Worm (Caenorhabditis elegans) whole organism, L1 larva: Measurements from ENCODE around the gene Y81B9A.2.
A peak's percentile ranks its signal among the peaks of the same experiment; 100 is the strongest.

Experiments
- C04F5.9 ChIP-seq: sonication (generic microtip); optimal IDR thresholded peaks from 2 replicates; lab custom pipeline; 2016; ENCODE audit warnings: missing genetic modification characterization, missing compliant biosample characterization
- alr-1 ChIP-seq: fragments of 200-800 bp; sonication (Bioruptor generic); optimal IDR thresholded peaks from 2 replicates; lab custom pipeline; 2018; ENCODE audit warnings: borderline replicate concordance, mild to moderate bottlenecking, missing genetic modification characterization, missing compliant biosample characterization
- blmp-1 ChIP-seq: fragments of 150-350 bp; optimal IDR thresholded peaks from 2 replicates; lab custom pipeline; 2014; ENCODE audit warnings: missing biosample characterization, missing genetic modification characterization
- ceh-8 ChIP-seq: fragments of 200-800 bp; sonication (Bioruptor generic); optimal IDR thresholded peaks from 2 replicates; lab custom pipeline; 2018; ENCODE audit warnings: mild to moderate bottlenecking, missing genetic modification characterization, moderate library complexity, missing compliant biosample characterization
- ceh-82 ChIP-seq, 3 experiments: fragments of 150-350 bp in 1 of 3; sonication (generic microtip) in 2 of 3; optimal IDR thresholded peaks; 2 replicates each; lab custom pipeline; 2014 to 2017; ENCODE audit warnings: missing biosample characterization in 3 of 3, missing genetic modification characterization in 3 of 3
- ceh-88 ChIP-seq: fragments of 200-800 bp; sonication (Bioruptor generic); IDR thresholded peaks from 2 replicates; pipeline ENCODE4 v1.3.6; 2022; ENCODE audit warnings: missing genetic modification characterization, missing compliant biosample characterization
- ceh-90 ChIP-seq: sonication (generic microtip); optimal IDR thresholded peaks from 2 replicates; lab custom pipeline; 2016; ENCODE audit warnings: missing genetic modification characterization, missing compliant biosample characterization
- ces-1 ChIP-seq: fragments of 150-350 bp; optimal IDR thresholded peaks from 2 replicates; lab custom pipeline; 2014; ENCODE audit warnings: missing biosample characterization, missing genetic modification reagents, missing genetic modification characterization
- dpl-1 ChIP-seq, 3 experiments: fragments of 150-350 bp in 2 of 3; sonication (generic microtip) in 1 of 3; optimal IDR thresholded peaks; 2 replicates each; lab custom pipeline; 2014 to 2017; ENCODE audit warnings: missing biosample characterization in 3 of 3, missing genetic modification characterization in 3 of 3, missing genetic modification reagents in 3 of 3
- efl-1 ChIP-seq, 4 experiments: fragments of 150-350 bp; optimal IDR thresholded peaks in 3 of 4; peaks in 1 of 4; 1 replicate in 1 of 4; 2 replicates in 3 of 4; lab custom pipeline; 2014; ENCODE audit warnings: missing biosample characterization in 2 of 4, missing genetic modification characterization in 2 of 4, missing genetic modification reagents in 2 of 4
- efl-3 ChIP-seq: fragments of 200-800 bp; sonication (Bioruptor generic); optimal IDR thresholded peaks from 2 replicates; lab custom pipeline; 2018; ENCODE audit warnings: mild to moderate bottlenecking, missing genetic modification characterization, missing compliant biosample characterization
- elt-2 ChIP-seq: sonication (generic microtip); optimal IDR thresholded peaks from 2 replicates; lab custom pipeline; 2016; ENCODE audit warnings: missing genetic modification characterization, mild to moderate bottlenecking, inconsistent platforms, missing compliant biosample characterization, missing genetic modification reagents
- elt-3 ChIP-seq, 6 experiments: fragments of 150-350 bp in 1 of 6; sonication (generic microtip); optimal IDR thresholded peaks; 2 replicates each; lab custom pipeline; 2017 to 2018; ENCODE audit warnings: missing biosample characterization in 6 of 6, missing genetic modification characterization in 6 of 6, inconsistent platforms in 1 of 6
- fkh-4 ChIP-seq: sonication (generic microtip); optimal IDR thresholded peaks from 2 replicates; lab custom pipeline; 2016; ENCODE audit warnings: missing compliant biosample characterization, missing genetic modification characterization, borderline replicate concordance
- fkh-8 ChIP-seq: sonication (generic microtip); optimal IDR thresholded peaks from 2 replicates; lab custom pipeline; 2016; ENCODE audit warnings: mild to moderate bottlenecking, missing genetic modification characterization, missing compliant biosample characterization
- fos-1 ChIP-seq: fragments of 150-350 bp; optimal IDR thresholded peaks from 2 replicates; lab custom pipeline; 2014; ENCODE audit warnings: missing biosample characterization, missing genetic modification characterization
- grh-1 ChIP-seq: fragments of 200-800 bp; sonication (Bioruptor generic); IDR thresholded peaks from 2 replicates; pipeline ENCODE4 v1.3.6; 2022; ENCODE audit warnings: missing genetic modification reagents, missing genetic modification characterization, missing compliant biosample characterization
- hlh-4 ChIP-seq: sonication (generic microtip); optimal IDR thresholded peaks from 2 replicates; lab custom pipeline; 2016; ENCODE audit warnings: mild to moderate bottlenecking, missing genetic modification characterization, missing compliant biosample characterization
- isw-1 ChIP-seq: fragments of 200-800 bp; sonication (Bioruptor generic); IDR thresholded peaks from 2 replicates; pipeline ENCODE4 v1.3.6; 2022; ENCODE audit warnings: missing genetic modification characterization, missing compliant biosample characterization
- jun-1 ChIP-seq: fragments of 150-350 bp; optimal IDR thresholded peaks from 2 replicates; lab custom pipeline; 2014; ENCODE audit warnings: missing biosample characterization, missing genetic modification reagents, missing genetic modification characterization
- lin-13 ChIP-seq: fragments of 150-350 bp; optimal IDR thresholded peaks from 2 replicates; lab custom pipeline; 2014; ENCODE audit warnings: missing biosample characterization, missing genetic modification reagents, missing genetic modification characterization
- lin-15B ChIP-seq: fragments of 150-350 bp; sonication (generic microtip); optimal IDR thresholded peaks from 3 replicates; lab custom pipeline; 2014; ENCODE audit warnings: missing biosample characterization, missing genetic modification characterization
- lin-35 ChIP-seq, 2 experiments: fragments of 150-350 bp; optimal IDR thresholded peaks; 2 replicates each; lab custom pipeline; 2014; ENCODE audit warnings: missing biosample characterization in 2 of 2, missing genetic modification characterization in 2 of 2, missing genetic modification reagents in 2 of 2
- lir-3 ChIP-seq: sonication (generic microtip); optimal IDR thresholded peaks from 2 replicates; lab custom pipeline; 2016; ENCODE audit warnings: mild to moderate bottlenecking, missing genetic modification characterization, moderate library complexity, missing compliant biosample characterization; ENCODE audit not compliant: poor library complexity
- mab-9 ChIP-seq: fragments of 200-800 bp; sonication (Bioruptor generic); IDR thresholded peaks from 2 replicates; pipeline ENCODE4 v1.3.6; 2022; ENCODE audit warnings: missing genetic modification reagents, missing genetic modification characterization, missing compliant biosample characterization
- mef-2 ChIP-seq: fragments of 150-350 bp; optimal IDR thresholded peaks from 2 replicates; lab custom pipeline; 2014; ENCODE audit warnings: missing biosample characterization, missing genetic modification characterization
- mep-1 ChIP-seq: fragments of 150-350 bp; optimal IDR thresholded peaks from 2 replicates; lab custom pipeline; 2014; ENCODE audit warnings: missing biosample characterization, missing genetic modification characterization
- nhr-11 ChIP-seq: fragments of 150-350 bp; optimal IDR thresholded peaks from 2 replicates; lab custom pipeline; 2014; ENCODE audit warnings: missing biosample characterization, missing genetic modification characterization
- nhr-12 ChIP-seq: sonication (generic microtip); optimal IDR thresholded peaks from 2 replicates; lab custom pipeline; 2017; ENCODE audit warnings: missing biosample characterization, missing genetic modification characterization
- nhr-19 ChIP-seq: fragments of 200-800 bp; sonication (Bioruptor generic); conservative IDR thresholded peaks from 2 replicates; pipeline ENCODE4 v1.3.6; 2022; ENCODE audit warnings: missing genetic modification characterization, missing compliant biosample characterization
- nhr-20 ChIP-seq: sonication (generic microtip); optimal IDR thresholded peaks from 2 replicates; lab custom pipeline; 2016; ENCODE audit warnings: mild to moderate bottlenecking, missing genetic modification characterization, missing compliant biosample characterization
- nhr-237 ChIP-seq: fragments of 150-350 bp; optimal IDR thresholded peaks from 2 replicates; lab custom pipeline; 2014; ENCODE audit warnings: missing biosample characterization, missing genetic modification characterization
- nhr-28 ChIP-seq: fragments of 150-350 bp; optimal IDR thresholded peaks from 2 replicates; lab custom pipeline; 2014; ENCODE audit warnings: missing biosample characterization, missing genetic modification characterization
- nhr-47 ChIP-seq: sonication (generic microtip); optimal IDR thresholded peaks from 2 replicates; lab custom pipeline; 2016; ENCODE audit warnings: mild to moderate bottlenecking, missing genetic modification characterization, moderate library complexity, missing compliant biosample characterization
- nhr-71 ChIP-seq: sonication (generic microtip); optimal IDR thresholded peaks from 2 replicates; lab custom pipeline; 2016; ENCODE audit warnings: mild to moderate bottlenecking, missing genetic modification characterization, moderate library complexity, missing compliant biosample characterization
- nhr-76 ChIP-seq: sonication (generic microtip); optimal IDR thresholded peaks from 2 replicates; lab custom pipeline; 2017; ENCODE audit warnings: missing biosample characterization, missing genetic modification characterization
- nhr-84 ChIP-seq: sonication (generic microtip); optimal IDR thresholded peaks from 2 replicates; lab custom pipeline; 2017; ENCODE audit warnings: missing biosample characterization, missing genetic modification characterization
- nhr-85 ChIP-seq: sonication (generic microtip); peaks from one replicate; lab custom pipeline; 2016; ENCODE audit warnings: missing genetic modification characterization, inconsistent platforms, missing compliant biosample characterization
- nhr-90 ChIP-seq: sonication (generic microtip); optimal IDR thresholded peaks from 2 replicates; lab custom pipeline; 2016; ENCODE audit warnings: mild to moderate bottlenecking, missing genetic modification characterization, missing compliant biosample characterization; ENCODE audit not compliant: poor library complexity
- pax-3 ChIP-seq: fragments of 200-800 bp; sonication (Bioruptor generic); optimal IDR thresholded peaks from 2 replicates; lab custom pipeline; 2018; ENCODE audit warnings: mild to moderate bottlenecking, missing genetic modification characterization, moderate library complexity, missing compliant biosample characterization
- rnt-1 ChIP-seq: sonication (generic microtip); optimal IDR thresholded peaks from 2 replicates; lab custom pipeline; 2016; ENCODE audit warnings: mild to moderate bottlenecking, missing genetic modification characterization, moderate library complexity, missing compliant biosample characterization
- skn-1 ChIP-seq: fragments of 150-350 bp; optimal IDR thresholded peaks from 2 replicates; lab custom pipeline; 2014; ENCODE audit warnings: missing biosample characterization, missing genetic modification characterization
- snu-23 ChIP-seq: sonication (generic microtip); optimal IDR thresholded peaks from 2 replicates; lab custom pipeline; 2016; ENCODE audit warnings: missing genetic modification characterization, missing compliant biosample characterization
- sptf-1 ChIP-seq: fragments of 150-350 bp; optimal IDR thresholded peaks from 2 replicates; lab custom pipeline; 2014; ENCODE audit warnings: missing biosample characterization, missing genetic modification characterization
- sup-37 ChIP-seq: fragments of 200-800 bp; sonication (Bioruptor generic); optimal IDR thresholded peaks from 2 replicates; lab custom pipeline; 2018; ENCODE audit warnings: mild to moderate bottlenecking, missing genetic modification characterization, missing compliant biosample characterization
- tbx-2 ChIP-seq: sonication (generic microtip); optimal IDR thresholded peaks from 2 replicates; lab custom pipeline; 2016; ENCODE audit warnings: missing genetic modification characterization, missing compliant biosample characterization
- tlp-1 ChIP-seq: fragments of 150-350 bp; optimal IDR thresholded peaks from 2 replicates; lab custom pipeline; 2014; ENCODE audit warnings: missing biosample characterization, missing genetic modification characterization
- unc-130 ChIP-seq: fragments of 150-350 bp; optimal IDR thresholded peaks from 2 replicates; lab custom pipeline; 2017; ENCODE audit warnings: missing biosample characterization, missing genetic modification characterization, inconsistent platforms
- unc-30 ChIP-seq: sonication (generic microtip); optimal IDR thresholded peaks from 2 replicates; lab custom pipeline; 2017; ENCODE audit warnings: missing biosample characterization, missing genetic modification characterization
- unc-62 ChIP-seq: fragments of 150-350 bp; optimal IDR thresholded peaks from 2 replicates; lab custom pipeline; 2014; ENCODE audit warnings: missing biosample characterization, missing genetic modification reagents, missing genetic modification characterization
- xbp-1 ChIP-seq: sonication (generic microtip); optimal IDR thresholded peaks from 2 replicates; lab custom pipeline; 2016; ENCODE audit warnings: missing genetic modification characterization, missing compliant biosample characterization
- zag-1 ChIP-seq: fragments of 150-350 bp; optimal IDR thresholded peaks from 2 replicates; lab custom pipeline; 2014; ENCODE audit warnings: missing biosample characterization, missing genetic modification characterization
- zip-4 ChIP-seq: fragments of 200-800 bp; sonication (Bioruptor generic); optimal IDR thresholded peaks from 2 replicates; lab custom pipeline; 2018; ENCODE audit warnings: mild to moderate bottlenecking, missing genetic modification characterization, moderate library complexity, missing compliant biosample characterization
- ztf-4 ChIP-seq: fragments of 150-350 bp; optimal IDR thresholded peaks from 2 replicates; lab custom pipeline; 2014; ENCODE audit warnings: missing biosample characterization, missing genetic modification characterization

Gene Y81B9A.2

DNA sequence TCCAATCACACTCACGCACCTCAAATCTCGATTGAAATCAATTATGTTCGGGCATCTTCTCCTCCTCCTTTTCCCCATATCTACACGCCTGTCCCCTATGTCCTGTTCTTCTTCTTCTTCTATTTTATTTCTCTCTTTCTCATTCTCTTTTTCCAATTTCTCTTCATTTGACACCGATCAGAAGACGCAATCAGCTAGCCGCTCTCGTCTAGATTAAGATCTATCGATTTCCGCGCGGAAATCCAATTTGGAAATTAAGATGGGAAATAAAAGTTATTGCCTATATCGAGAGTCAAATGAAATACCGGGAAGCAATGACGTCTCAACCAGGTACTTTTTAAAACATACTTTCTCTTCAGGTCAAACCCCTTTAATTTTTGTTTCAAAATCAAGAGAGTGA is 44.5 kb downstream of the Y81B9A.2 start:
- TF ChIP-seq fos-1 (tag; lab: Kevin White, UChicago) (no peak), nhr-19 (GFP tag; lab: Robert Waterston, UW) (no peak), nhr-47 (tag; lab: Kevin White, UChicago) (no peak), efl-3 (no peak), jun-1 (tag; lab: Kevin White, UChicago) (no peak), C04F5.9 (tag; lab: Kevin White, UChicago) (no peak), sup-37 (no peak), mef-2 (tag; lab: Kevin White, UChicago) (no peak), lin-15B (tag; lab: Kevin White, UChicago) (no peak), lin-35 (GFP tag; optimal IDR thresholded peaks at IDR 0.05; lab: Kevin White, UChicago) (no peak), nhr-85 (tag; lab: Kevin White, UChicago) (peak; percentile 85), ceh-8 (no peak), isw-1 (GFP tag; lab: Robert Waterston, UW) (no peak), nhr-237 (tag; lab: Kevin White, UChicago) (no peak), snu-23 (peak; percentile 35), nhr-20 (tag; lab: Kevin White, UChicago) (peak; percentile 26), nhr-11 (no peak), efl-1 (optimal IDR thresholded peaks at IDR 0.05; lab: Kevin White, UChicago) (no peak), efl-1 (GFP tag; optimal IDR thresholded peaks at IDR 0.05 in 1 of 2; lab: Kevin White, UChicago) (no peak), xbp-1 (tag; lab: Kevin White, UChicago) (no peak), dpl-1 (GFP tag; optimal IDR thresholded peaks at IDR 0.05; lab: Kevin White, UChicago) (no peak), rnt-1 (peak; percentile 37), ceh-88 (GFP tag; lab: Robert Waterston, UW) (no peak), zip-4 (GFP tag; lab: Kevin White, UChicago) (no peak), lir-3 (tag; lab: Kevin White, UChicago) (no peak), fkh-4 (no peak), blmp-1 (tag; lab: Kevin White, UChicago) (peak; percentile 81), mep-1 (no peak), zag-1 (no peak), tlp-1 (tag; lab: Kevin White, UChicago) (no peak), nhr-90 (tag; lab: Kevin White, UChicago) (peak; percentile 2), lin-13 (GFP tag; lab: Kevin White, UChicago) (no peak), pax-3 (tag; lab: Kevin White, UChicago) (no peak), nhr-84 (tag; lab: Kevin White, UChicago) (no peak), grh-1 (no peak), nhr-12 (tag; lab: Kevin White, UChicago) (no peak), nhr-28 (tag; lab: Kevin White, UChicago) (no peak), ztf-4 (tag; lab: Kevin White, UChicago) (no peak), fkh-8 (tag; lab: Kevin White, UChicago) (no peak), unc-130 (tag; lab: Kevin White, UChicago) (no peak), ceh-82 (tag; optimal IDR thresholded peaks at IDR 0.05; lab: Kevin White, UChicago) (no peak), elt-3 (tag; optimal IDR thresholded peaks at IDR 0.05; lab: Kevin White, UChicago) (peak in 1 of 6 experiments; percentile 23), sptf-1 (tag; lab: Kevin White, UChicago) (no peak), nhr-71 (peak; percentile 23), unc-62 (no peak), tbx-2 (tag; lab: Kevin White, UChicago) (no peak), ceh-90 (tag; lab: Kevin White, UChicago) (no peak), unc-30 (tag; lab: Kevin White, UChicago) (no peak), nhr-76 (tag; lab: Kevin White, UChicago) (no peak), elt-2 (tag; lab: Kevin White, UChicago) (no peak), alr-1 (tag; lab: Kevin White, UChicago) (no peak), hlh-4 (tag; lab: Kevin White, UChicago) (no peak), ces-1 (GFP tag; lab: Kevin White, UChicago) (no peak), mab-9 (GFP tag; lab: Robert Waterston, UW) (no peak), skn-1 (tag; lab: Kevin White, UChicago) (no peak)
